Worm (Caenorhabditis elegans) whole organism, late embryonic: ENCODE data around the gene F58D2.5.

ENCODE experiments used
- ceh-30 ChIP-seq: fragments of 150-350 bp; optimal IDR thresholded peaks from 2 replicates; lab custom pipeline; 2014; ENCODE audit warnings: missing biosample characterization, missing genetic modification characterization
- ets-4 ChIP-seq: sonication (generic microtip); optimal IDR thresholded peaks from 2 replicates; lab custom pipeline; 2016; ENCODE audit warnings: missing genetic modification characterization, missing compliant biosample characterization
- nfya-1 ChIP-seq: sonication (generic microtip); optimal IDR thresholded peaks from 2 replicates; lab custom pipeline; 2017; ENCODE audit warnings: missing genetic modification characterization, mild to moderate bottlenecking, missing compliant biosample characterization, antibody characterized with exemption, moderate library complexity
- pha-4 ChIP-seq: fragments of 150-350 bp; optimal IDR thresholded peaks from 2 replicates; lab custom pipeline; 2018; ENCODE audit warnings: missing biosample characterization, missing genetic modification reagents, missing genetic modification characterization
- unc-55 ChIP-seq: sonication (generic microtip); optimal IDR thresholded peaks from 2 replicates; lab custom pipeline; 2017; ENCODE audit warnings: missing biosample characterization, missing genetic modification reagents, missing genetic modification characterization

DNA sequence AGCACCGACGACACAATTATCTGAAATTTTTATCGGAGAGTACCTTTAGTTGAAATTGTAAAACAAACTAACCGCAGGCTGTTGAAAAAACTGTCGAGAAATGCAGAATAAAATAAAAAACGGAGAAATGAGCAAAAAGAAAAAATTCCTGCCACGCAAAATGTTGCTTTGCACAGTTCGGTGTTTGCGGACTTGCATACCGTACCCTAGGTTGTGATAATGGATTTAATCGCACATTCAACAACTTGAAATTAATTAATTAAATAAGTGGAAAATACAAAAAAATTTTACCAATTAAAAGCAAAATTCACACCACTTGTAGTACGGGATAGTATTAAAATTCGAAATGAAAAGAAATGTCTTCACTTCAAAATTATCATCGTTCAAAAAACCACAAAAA lies 38.3 kb upstream of the F58D2.5 start:
- TF ChIP-seq nfya-1 (tag; lab: Kevin White, UChicago) (peak; percentile 47), ets-4 (no peak), unc-55 (GFP tag; lab: Kevin White, UChicago) (no peak), ceh-30 (no peak), pha-4 (tag; lab: Kevin White, UChicago) (no peak)
